Worm (Caenorhabditis elegans) whole organism, L4 larva: ENCODE results near the gene R05G9.5.

Source experiments
- D1046.2 ChIP-seq: fragments of 200-800 bp; sonication (Bioruptor generic); IDR thresholded peaks from 2 replicates; pipeline ENCODE4 v1.3.6; 2022; ENCODE audit warnings: missing genetic modification characterization, missing compliant biosample characterization
- T26A8.4 ChIP-seq: fragments of 200-800 bp; sonication (Bioruptor generic); IDR thresholded peaks from 2 replicates; pipeline ENCODE4 v1.3.6; 2022; ENCODE audit warnings: missing genetic modification characterization, missing compliant biosample characterization
- Y48G9A.11 ChIP-seq: fragments of 200-800 bp; sonication (Bioruptor generic); IDR thresholded peaks from 2 replicates; pipeline ENCODE4 v1.3.6; 2022; ENCODE audit warnings: missing genetic modification reagents, missing genetic modification characterization, missing compliant biosample characterization
- Y5F2A.4 ChIP-seq: fragments of 200-800 bp; sonication (Bioruptor generic); optimal IDR thresholded peaks from 2 replicates; lab custom pipeline; 2018; ENCODE audit warnings: mild to moderate bottlenecking, missing genetic modification characterization, missing compliant biosample characterization
- Y75B8A.6 ChIP-seq: fragments of 200-800 bp; sonication (Bioruptor generic); IDR thresholded peaks from 2 replicates; pipeline ENCODE4 v1.3.6; 2022; ENCODE audit warnings: missing genetic modification reagents, missing genetic modification characterization, missing compliant biosample characterization
- ZK337.2 ChIP-seq: fragments of 200-800 bp; sonication (Bioruptor generic); IDR thresholded peaks from 2 replicates; pipeline ENCODE4 v1.3.6; 2022; ENCODE audit warnings: missing genetic modification reagents, missing genetic modification characterization, missing compliant biosample characterization
- aha-1 ChIP-seq: fragments of 150-350 bp; peaks from one replicate; lab custom pipeline; 2014; ENCODE audit warnings: missing biosample characterization, missing genetic modification characterization
- attf-4 ChIP-seq: sonication (generic microtip); optimal IDR thresholded peaks from 3 replicates; lab custom pipeline; 2017; ENCODE audit warnings: missing biosample characterization, missing genetic modification characterization
- ceh-62 ChIP-seq: sonication (generic microtip); optimal IDR thresholded peaks from 2 replicates; lab custom pipeline; 2017; ENCODE audit warnings: missing biosample characterization, missing genetic modification characterization
- ceh-82 ChIP-seq: sonication (generic microtip); optimal IDR thresholded peaks from 2 replicates; lab custom pipeline; 2017; ENCODE audit warnings: missing biosample characterization, missing genetic modification characterization
- ctbp-1 ChIP-seq: fragments of 200-800 bp; sonication (Bioruptor generic); IDR thresholded peaks from 2 replicates; pipeline ENCODE4 v1.3.6; 2022; ENCODE audit warnings: missing genetic modification reagents, missing genetic modification characterization, missing compliant biosample characterization
- daf-16 ChIP-seq, 3 experiments: sonication (generic microtip); optimal IDR thresholded peaks; 2 replicates each; lab custom pipeline; 2016 to 2017; ENCODE audit warnings: missing genetic modification characterization in 3 of 3, missing genetic modification reagents in 3 of 3, mild to moderate bottlenecking in 2 of 3, missing compliant biosample characterization in 2 of 3, missing biosample characterization in 1 of 3, moderate library complexity in 1 of 3
- duxl-1 ChIP-seq: sonication (generic microtip); optimal IDR thresholded peaks from 2 replicates; lab custom pipeline; 2016; ENCODE audit warnings: mild to moderate bottlenecking, missing genetic modification characterization, moderate library complexity, missing compliant biosample characterization; ENCODE audit not compliant: poor library complexity
- egl-27 ChIP-seq: sonication (generic microtip); optimal IDR thresholded peaks from 3 replicates; lab custom pipeline; 2017; ENCODE audit warnings: missing biosample characterization, missing genetic modification reagents, missing genetic modification characterization
- fkh-10 ChIP-seq: fragments of 150-350 bp; optimal IDR thresholded peaks from 2 replicates; lab custom pipeline; 2014; ENCODE audit warnings: missing biosample characterization, missing genetic modification reagents, missing genetic modification characterization
- hif-1 ChIP-seq, 2 experiments: sonication (generic microtip); optimal IDR thresholded peaks; 2 replicates each; lab custom pipeline; 2016 to 2017; ENCODE audit warnings: missing compliant biosample characterization in 2 of 2, missing genetic modification characterization in 2 of 2, missing genetic modification reagents in 2 of 2, missing genotype in 2 of 2, mild to moderate bottlenecking in 1 of 2
- hmg-1.1 ChIP-seq: fragments of 200-800 bp; sonication (Bioruptor generic); IDR thresholded peaks from 2 replicates; pipeline ENCODE4 v1.3.6; 2022; ENCODE audit warnings: missing genetic modification reagents, missing genetic modification characterization, missing compliant biosample characterization
- lin-15B ChIP-seq: fragments of 150-350 bp; sonication (generic microtip); optimal IDR thresholded peaks from 3 replicates; lab custom pipeline; 2014; ENCODE audit warnings: missing biosample characterization, missing genetic modification characterization
- lir-3 ChIP-seq: sonication (generic microtip); optimal IDR thresholded peaks from 2 replicates; lab custom pipeline; 2016; ENCODE audit warnings: mild to moderate bottlenecking, missing genetic modification characterization, missing compliant biosample characterization
- lsy-2 ChIP-seq, 2 experiments: fragments of 150-350 bp in 1 of 2; sonication (generic microtip) in 1 of 2; optimal IDR thresholded peaks; 2 replicates each; lab custom pipeline; 2014 to 2017; ENCODE audit warnings: missing biosample characterization in 2 of 2, missing genetic modification characterization in 2 of 2
- mep-1 ChIP-seq: fragments of 150-350 bp; sonication (generic microtip); optimal IDR thresholded peaks from 3 replicates; lab custom pipeline; 2014; ENCODE audit warnings: missing biosample characterization, missing genetic modification characterization
- nhr-102 ChIP-seq: sonication (generic microtip); optimal IDR thresholded peaks from 2 replicates; lab custom pipeline; 2016; ENCODE audit warnings: mild to moderate bottlenecking, missing genetic modification characterization, moderate library complexity, missing compliant biosample characterization
- nhr-6 ChIP-seq: fragments of 150-350 bp; optimal IDR thresholded peaks from 2 replicates; lab custom pipeline; 2014; ENCODE audit warnings: missing biosample characterization, missing genetic modification characterization
- pha-4 ChIP-seq, 2 experiments: fragments of 150-350 bp in 1 of 2; fragments of 200-800 bp in 1 of 2; sonication (Bioruptor generic) in 1 of 2; IDR thresholded peaks in 1 of 2; optimal IDR thresholded peaks in 1 of 2; 2 replicates each; pipeline versions ENCODE4 v1.3.6 to Lab custom; 2014 to 2022; ENCODE audit warnings: missing genetic modification characterization in 2 of 2, missing genetic modification reagents in 2 of 2, missing biosample characterization in 1 of 2, missing compliant biosample characterization in 1 of 2
- set-16 ChIP-seq: fragments of 200-800 bp; sonication (Bioruptor generic); IDR thresholded peaks from 2 replicates; pipeline ENCODE4 v1.3.6; 2022; ENCODE audit warnings: missing genetic modification reagents, missing genetic modification characterization, missing compliant biosample characterization
- skn-1 ChIP-seq: fragments of 150-350 bp; optimal IDR thresholded peaks from 2 replicates; lab custom pipeline; 2014; ENCODE audit warnings: missing biosample characterization, missing genetic modification characterization
- snpc-1.2 ChIP-seq: fragments of 200-800 bp; sonication (Bioruptor generic); IDR thresholded peaks from 2 replicates; pipeline ENCODE4 v1.3.6; 2022; ENCODE audit warnings: missing genetic modification reagents, missing genetic modification characterization, missing compliant biosample characterization
- spr-1 ChIP-seq: sonication (generic microtip); optimal IDR thresholded peaks from 2 replicates; lab custom pipeline; 2016; ENCODE audit warnings: mild to moderate bottlenecking, missing genetic modification characterization, missing compliant biosample characterization
- spr-3 ChIP-seq: fragments of 200-800 bp; sonication (Bioruptor generic); optimal IDR thresholded peaks from 2 replicates; lab custom pipeline; 2018; ENCODE audit warnings: mild to moderate bottlenecking, missing genetic modification characterization, missing compliant biosample characterization
- unc-130 ChIP-seq: sonication (generic microtip); optimal IDR thresholded peaks from 2 replicates; lab custom pipeline; 2016; ENCODE audit warnings: missing genetic modification reagents, missing genetic modification characterization, missing compliant biosample characterization
- unc-62 ChIP-seq, 3 experiments: fragments of 150-350 bp in 1 of 3; sonication (generic microtip); optimal IDR thresholded peaks in 2 of 3; peaks in 1 of 3; 1 replicate in 1 of 3; 2 replicates in 2 of 3; lab custom pipeline; 2014 to 2017; ENCODE audit warnings: missing biosample characterization in 3 of 3, missing genetic modification characterization in 3 of 3, missing genetic modification reagents in 3 of 3, missing genotype in 1 of 3
- zfp-2 ChIP-seq: sonication (generic microtip); optimal IDR thresholded peaks from 2 replicates; lab custom pipeline; 2016; ENCODE audit warnings: mild to moderate bottlenecking, missing genetic modification characterization, missing compliant biosample characterization
- zip-2 ChIP-seq: fragments of 150-350 bp; optimal IDR thresholded peaks from 2 replicates; lab custom pipeline; 2014; ENCODE audit warnings: missing biosample characterization, missing genetic modification characterization
- ztf-11 ChIP-seq: fragments of 150-350 bp; optimal IDR thresholded peaks from 2 replicates; lab custom pipeline; 2014; ENCODE audit warnings: missing biosample characterization, missing genetic modification characterization

The R05G9.5 gene

DNA sequence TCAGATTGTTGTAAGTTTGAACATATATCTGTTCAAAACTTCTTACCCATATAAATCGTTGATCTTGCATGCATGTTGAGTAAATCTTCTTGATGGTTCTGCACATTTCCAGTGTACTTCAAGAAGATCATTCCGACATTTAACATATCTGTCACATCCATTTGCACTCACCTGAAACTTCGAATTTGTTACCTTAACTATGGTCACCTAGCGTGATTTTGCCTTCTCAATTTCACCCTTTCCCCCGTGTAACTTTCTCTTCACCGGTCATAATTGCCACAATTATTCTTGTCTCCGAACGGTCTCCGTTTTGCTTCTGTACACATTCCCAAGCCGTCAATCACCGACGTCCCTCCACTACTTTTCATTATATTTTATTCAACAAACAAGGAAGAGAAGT lies 13.3 kb upstream of the R05G9.5 start:
- TF ChIP-seq unc-62 (GFP tag; optimal IDR thresholded peaks at IDR 0.05 in 1 of 2; lab: Kevin White, UChicago) (peak in 1 of 2 experiments; percentile 94), unc-62 (tag; optimal IDR thresholded peaks at IDR 0.05; lab: Kevin White, UChicago) (no peak), ztf-11 (tag; lab: Kevin White, UChicago) (no peak)
- TF ChIP-seq, all 104 proteins: peak for 1

DNA sequence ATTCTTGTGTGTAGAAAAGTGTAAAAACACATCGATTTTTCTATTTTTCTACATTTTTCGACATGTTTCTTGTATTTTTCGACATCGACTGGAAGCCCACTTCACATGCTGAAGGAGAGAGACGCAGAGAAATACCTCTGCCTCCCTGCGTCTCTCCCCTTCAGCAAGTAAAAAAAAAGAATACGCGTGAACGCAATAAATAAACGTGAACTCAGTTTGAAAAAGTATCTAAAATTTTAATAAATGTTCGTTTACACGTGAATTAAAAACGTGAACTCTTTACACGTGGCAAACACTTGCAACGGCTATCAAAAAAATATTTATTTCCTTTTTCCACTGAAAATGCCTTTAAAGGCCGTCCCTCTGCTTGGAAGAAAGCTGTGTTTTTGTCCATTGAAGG lies 2.8 kb upstream of the R05G9.5 start, which contains the start of gene R05G9.1:
R05G9.1 (plus strand) TSS at position 343 of the 400 bp plus-strand sequence.
- no peak for TF ChIP-seq spr-1 (tag; lab: Kevin White, UChicago)
- TF ChIP-seq daf-16 (GFP tag; optimal IDR thresholded peaks at IDR 0.05; lab: Kevin White, UChicago), result no peak
- TF ChIP-seq daf-16 (tag; optimal IDR thresholded peaks at IDR 0.05; lab: Kevin White, UChicago), result no peak
- no peak for TF ChIP-seq attf-4 (tag; lab: Kevin White, UChicago)
- TF ChIP-seq ZK337.2 (GFP tag; lab: Robert Waterston, UW), result no peak
- no peak for TF ChIP-seq lsy-2 (tag; optimal IDR thresholded peaks at IDR 0.05; lab: Kevin White, UChicago)
- no peak for TF ChIP-seq lin-15B
- TF ChIP-seq mep-1 (tag; lab: Kevin White, UChicago), result no peak
- no peak for TF ChIP-seq hif-1 (tag; optimal IDR thresholded peaks at IDR 0.05; lab: Kevin White, UChicago)
- TF ChIP-seq zip-2, result no peak
- TF ChIP-seq D1046.2 (GFP tag; lab: Robert Waterston, UW), result no peak
- TF ChIP-seq spr-3, result no peak
- TF ChIP-seq fkh-10, result no peak
- TF ChIP-seq hmg-1.1 (GFP tag; lab: Robert Waterston, UW), result no peak

DNA sequence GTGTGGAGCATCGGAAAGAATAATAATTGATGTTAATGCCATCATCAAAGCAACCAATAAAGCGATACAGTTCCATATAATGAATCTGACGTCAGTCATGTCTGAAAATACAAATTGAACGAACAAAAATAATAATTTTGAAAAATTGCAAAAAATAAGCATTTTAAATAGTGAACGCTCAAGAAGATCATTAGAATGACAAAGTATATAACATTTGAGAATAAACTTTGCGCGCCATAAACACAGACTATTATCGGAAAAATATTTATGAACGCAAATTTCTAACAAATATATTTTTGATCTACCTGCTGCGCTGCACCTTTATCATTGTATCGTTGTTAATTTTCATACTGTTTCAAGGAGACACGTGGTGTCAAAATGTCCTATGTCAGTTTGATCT lies 1.4 kb upstream of the R05G9.5 start, which contains the start of gene R05G9.3:
R05G9.3 (minus strand) TSS at position 101 of the 400 bp plus-strand sequence.
- no peak for TF ChIP-seq aha-1
- TF ChIP-seq, all 104 proteins: peak for 0

DNA sequence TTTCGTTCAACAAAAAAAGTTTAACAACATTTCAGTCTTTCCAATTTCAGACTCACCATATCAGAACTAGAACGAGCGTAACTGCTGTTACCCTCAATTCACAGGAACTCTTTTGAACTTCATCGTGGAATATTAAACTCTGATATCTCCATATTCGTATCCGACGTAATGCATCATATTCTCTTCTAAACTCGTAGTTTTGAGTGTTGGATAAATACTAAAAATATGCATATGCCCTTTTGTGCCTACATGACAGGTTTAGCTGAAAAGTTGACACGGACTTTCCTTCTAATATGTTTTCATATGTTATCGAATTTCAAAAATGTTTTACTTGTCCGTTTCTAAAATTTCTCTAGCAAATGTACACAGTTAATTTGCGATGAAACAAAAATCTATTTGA lies 994 bp downstream of the R05G9.5 start, which contains the start of gene twk-49:
twk-49 (minus strand) TSS at position 101 of the 400 bp plus-strand sequence.
- TF ChIP-seq ceh-62 (tag; lab: Kevin White, UChicago) (no peak), unc-62 (GFP tag; optimal IDR thresholded peaks at IDR 0.05 in 1 of 2; lab: Kevin White, UChicago) (peak in 1 of 2 experiments; percentile 36), unc-62 (tag; optimal IDR thresholded peaks at IDR 0.05; lab: Kevin White, UChicago) (no peak)

DNA sequence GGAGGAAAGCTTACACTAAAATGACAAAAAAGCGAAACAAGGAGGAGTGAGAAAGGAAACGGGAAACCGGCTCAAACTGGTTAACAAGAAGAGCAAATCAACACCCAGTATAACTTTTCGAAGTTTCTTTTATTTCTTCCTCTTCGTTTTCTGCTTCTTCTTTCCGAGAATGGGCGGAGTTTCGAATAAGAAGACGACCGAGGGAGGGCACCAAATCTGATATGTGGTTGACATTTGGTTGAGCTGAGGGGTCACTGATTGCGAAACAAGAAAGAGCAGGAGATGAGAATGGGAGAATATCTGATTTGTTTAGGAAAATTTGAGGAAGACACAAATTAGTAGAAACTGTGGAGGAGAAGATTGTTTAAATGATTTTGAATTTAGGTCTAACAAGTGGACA lies 1.5 kb downstream of the R05G9.5 start:
- TF ChIP-seq skn-1 (tag; lab: Kevin White, UChicago) (no peak), ctbp-1 (0 out of 2 replicates have a peak, but pooled peaks have one; percentile 33), zfp-2 (tag; lab: Kevin White, UChicago) (no peak), lsy-2 (tag; optimal IDR thresholded peaks at IDR 0.05; lab: Kevin White, UChicago) (peak in 1 of 2 experiments; percentile 8)
- TF ChIP-seq, all 104 proteins: peak for 2

DNA sequence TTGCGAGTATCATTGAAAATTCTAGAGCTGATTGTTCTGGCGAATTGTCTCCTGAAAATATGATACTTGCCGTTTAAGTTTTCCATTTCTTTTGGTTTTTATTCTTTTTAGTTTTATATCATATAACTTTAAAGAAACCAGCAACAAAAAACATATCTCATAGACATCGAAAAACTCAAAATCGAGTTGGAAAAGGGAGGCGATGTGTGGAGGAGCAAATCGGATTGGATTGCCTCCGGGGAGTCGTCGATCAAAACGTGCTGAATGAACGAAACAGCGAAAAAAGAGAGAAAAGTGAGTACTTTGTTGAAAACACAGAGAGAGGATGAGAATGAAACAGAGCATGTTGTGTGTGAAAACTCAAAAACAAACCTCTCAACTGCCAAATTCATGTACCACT lies 2.9 kb downstream of the R05G9.5 start:
- no peak for TF ChIP-seq ceh-82
- peak in 1 of 2 experiments; percentile 66 for TF ChIP-seq unc-62 (GFP tag; optimal IDR thresholded peaks at IDR 0.05 in 1 of 2; lab: Kevin White, UChicago)
- no peak for TF ChIP-seq unc-62 (tag; optimal IDR thresholded peaks at IDR 0.05; lab: Kevin White, UChicago)
- no peak for TF ChIP-seq nhr-6 (tag; lab: Kevin White, UChicago)

DNA sequence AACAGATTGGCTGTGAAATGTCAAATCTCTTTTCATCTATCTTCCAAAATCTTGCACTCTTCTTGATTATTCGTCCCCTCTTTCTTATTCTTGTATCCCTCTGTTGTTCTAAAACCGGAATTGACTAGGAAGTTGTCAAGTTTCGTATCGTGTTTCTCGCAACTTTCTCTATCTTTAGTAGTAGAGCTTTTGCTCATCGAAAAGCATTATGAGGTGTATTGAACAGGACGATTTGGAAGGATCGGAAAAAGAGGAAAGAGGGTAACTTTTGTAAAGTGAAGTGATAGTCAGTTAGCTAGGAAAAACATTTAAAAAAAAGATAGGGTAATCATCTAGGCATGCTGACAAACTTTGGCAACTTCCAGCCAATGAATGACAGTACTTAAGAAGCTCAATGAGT lies 3.6 kb downstream of the R05G9.5 start:
- TF ChIP-seq unc-62 (GFP tag; optimal IDR thresholded peaks at IDR 0.05 in 1 of 2; lab: Kevin White, UChicago) (peak in 1 of 2 experiments; percentile 17), unc-62 (tag; optimal IDR thresholded peaks at IDR 0.05; lab: Kevin White, UChicago) (no peak), snpc-1.2 (GFP tag; lab: Robert Waterston, UW) (no peak), aha-1 (peak; percentile 92)
- TF ChIP-seq, all 104 proteins: peak for 2

DNA sequence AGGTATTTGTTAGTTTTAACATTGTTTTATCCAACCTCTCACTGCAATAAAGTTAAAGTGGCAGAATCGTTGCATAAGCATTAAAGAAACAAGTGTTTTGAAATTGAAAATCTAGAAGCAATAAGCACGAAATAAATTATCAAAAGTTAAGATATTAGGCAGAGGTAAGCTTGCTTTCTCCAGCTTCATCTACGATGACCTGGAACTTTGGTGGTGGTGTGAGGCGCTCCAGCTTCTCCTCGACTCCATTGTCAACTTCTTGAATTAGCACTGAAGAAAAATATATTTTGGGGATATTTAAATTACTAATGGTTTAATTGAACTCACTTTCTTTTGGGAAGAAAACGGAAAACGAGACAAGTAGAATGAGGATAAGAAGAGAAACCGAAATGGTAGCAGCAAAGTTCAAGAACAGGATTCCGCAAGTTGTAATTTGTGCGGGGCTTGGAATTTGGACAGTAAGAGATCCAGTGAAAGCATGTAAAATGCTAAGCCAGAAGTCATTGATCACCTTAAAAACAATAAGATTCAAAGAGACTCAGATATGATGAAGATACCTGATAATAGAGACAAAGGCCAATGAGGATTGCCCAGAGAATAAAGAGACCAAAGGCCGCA lies 6.2 kb downstream of the R05G9.5 start:
- no peak for TF ChIP-seq set-16 (GFP tag; lab: Robert Waterston, UW)
- no peak for TF ChIP-seq unc-130 (GFP tag; lab: Kevin White, UChicago)
- no peak for TF ChIP-seq Y5F2A.4 (GFP tag; lab: Kevin White, UChicago)
- TF ChIP-seq lsy-2 (tag; optimal IDR thresholded peaks at IDR 0.05; lab: Kevin White, UChicago), result peak in 1 of 2 experiments; percentile 27
- TF ChIP-seq Y75B8A.6 (GFP tag; lab: Robert Waterston, UW), result no peak
- peak in 1 of 2 experiments; percentile 94 for TF ChIP-seq unc-62 (GFP tag; optimal IDR thresholded peaks at IDR 0.05 in 1 of 2; lab: Kevin White, UChicago)
- TF ChIP-seq unc-62 (tag; optimal IDR thresholded peaks at IDR 0.05; lab: Kevin White, UChicago), result no peak
- TF ChIP-seq duxl-1 (tag; lab: Kevin White, UChicago), result peak; percentile 31
- no peak for TF ChIP-seq T26A8.4
- no peak for TF ChIP-seq nhr-102 (tag; lab: Kevin White, UChicago)
- peak; percentile 52; the same call in 1 of the 2 replicates for TF ChIP-seq Y48G9A.11 (GFP tag; lab: Robert Waterston, UW)
- no peak for TF ChIP-seq lir-3 (tag; lab: Kevin White, UChicago)
- TF ChIP-seq pha-4 (GFP tag; IDR thresholded peaks at IDR 0.05; lab: Robert Waterston, UW), result no peak
- no peak for TF ChIP-seq pha-4 (tag; optimal IDR thresholded peaks at IDR 0.05; lab: Kevin White, UChicago)
- TF ChIP-seq egl-27 (tag; lab: Kevin White, UChicago), result no peak
